Fruit fly (Drosophila melanogaster) whole organism, embryonic: ENCODE data around the gene Mst98Ca.

Experiments used
- ATbp ChIP-seq: fragments of 200-800 bp; sonication (Bioruptor generic); optimal IDR thresholded peaks from 2 replicates; lab custom pipeline; 2017; ENCODE audit warnings: missing biosample characterization, mild to moderate bottlenecking, missing genetic modification characterization, missing genetic modification reagents
- Abd-B ChIP-seq: fragments of 200-800 bp; sonication (Bioruptor generic); optimal IDR thresholded peaks from 2 replicates; lab custom pipeline; 2018; ENCODE audit warnings: missing biosample characterization, mild to moderate bottlenecking, missing genetic modification characterization, moderate library complexity
- B-H2 ChIP-seq: fragments of 200-800 bp; sonication (Bioruptor generic); optimal IDR thresholded peaks from 2 replicates; lab custom pipeline; 2018; ENCODE audit warnings: missing biosample characterization, mild to moderate bottlenecking, missing genetic modification characterization
- CG10462 ChIP-seq: fragments of 200-800 bp; sonication (Bioruptor generic); optimal IDR thresholded peaks from 2 replicates; lab custom pipeline; 2016; ENCODE audit warnings: missing biosample characterization, missing genetic modification characterization
- CG12299 ChIP-seq: fragments of 200-800 bp; sonication (Bioruptor generic); optimal IDR thresholded peaks from 2 replicates; lab custom pipeline; 2018; ENCODE audit warnings: missing biosample characterization, mild to moderate bottlenecking, missing genetic modification characterization
- CG13775 ChIP-seq: fragments of 200-800 bp; sonication (Bioruptor generic); optimal IDR thresholded peaks from 3 replicates; lab custom pipeline; 2017; ENCODE audit warnings: missing biosample characterization, mild to moderate bottlenecking, missing genetic modification characterization
- CG15479 ChIP-seq: fragments of 200-800 bp; sonication (Bioruptor generic); optimal IDR thresholded peaks from 3 replicates; lab custom pipeline; 2019; ENCODE audit warnings: missing biosample characterization, mild to moderate bottlenecking, missing genetic modification characterization, moderate library complexity
- CG16813 ChIP-seq: fragments of 200-800 bp; sonication (Bioruptor generic); IDR thresholded peaks from 3 replicates; pipeline ENCODE4 v1.3.6; 2022; ENCODE audit warnings: missing biosample characterization, missing genetic modification characterization; ENCODE audit not compliant: partially characterized antibody
- CG17361 ChIP-seq: fragments of 200-800 bp; sonication (Bioruptor generic); IDR thresholded peaks from 3 replicates; pipeline ENCODE4 v1.3.6; 2022; ENCODE audit warnings: missing biosample characterization, missing genetic modification characterization
- CG17385 ChIP-seq: fragments of 200-800 bp; sonication (Bioruptor generic); optimal IDR thresholded peaks from 3 replicates; lab custom pipeline; 2018; ENCODE audit warnings: missing biosample characterization, mild to moderate bottlenecking, missing genetic modification characterization
- CG17612 ChIP-seq: fragments of 200-800 bp; sonication (Bioruptor generic); IDR thresholded peaks from 2 replicates; pipeline ENCODE4 v1.3.6; 2022; ENCODE audit warnings: missing biosample characterization, missing genetic modification characterization
- CG17829 ChIP-seq: fragments of 200-800 bp; optimal IDR thresholded peaks from 2 replicates; lab custom pipeline; 2019; ENCODE audit warnings: missing biosample characterization, mild to moderate bottlenecking, missing genetic modification characterization, moderate library complexity
- CG1792 ChIP-seq: fragments of 200-800 bp; sonication (Bioruptor generic); optimal IDR thresholded peaks from 2 replicates; lab custom pipeline; 2016; ENCODE audit warnings: missing biosample characterization, missing genetic modification characterization
- CG2199 ChIP-seq: fragments of 200-800 bp; sonication (Bioruptor generic); IDR thresholded peaks from 3 replicates; pipeline ENCODE4 v1.3.6; 2022; ENCODE audit warnings: missing biosample characterization, missing genetic modification characterization
- CG2202 ChIP-seq: fragments of 200-800 bp; sonication (Bioruptor generic); optimal IDR thresholded peaks from 2 replicates; lab custom pipeline; 2018; ENCODE audit warnings: missing biosample characterization, mild to moderate bottlenecking, missing genetic modification characterization
- CG2875 ChIP-seq: fragments of 200-800 bp; sonication (Bioruptor generic); optimal IDR thresholded peaks from 2 replicates; lab custom pipeline; 2017; ENCODE audit warnings: missing biosample characterization, mild to moderate bottlenecking, missing genetic modification characterization, missing genetic modification reagents
- CG2889 ChIP-seq: fragments of 200-800 bp; sonication (Bioruptor generic); IDR thresholded peaks from 3 replicates; pipeline ENCODE4 v1.3.6; 2022; ENCODE audit warnings: missing biosample characterization, missing genetic modification characterization
- CG32532 ChIP-seq: fragments of 200-800 bp; sonication (Bioruptor generic); IDR thresholded peaks from 2 replicates; pipeline ENCODE4 v1.3.6; 2022; ENCODE audit warnings: missing biosample characterization, missing genetic modification characterization
- CG34376 ChIP-seq: fragments of 200-800 bp; sonication (Bioruptor generic); optimal IDR thresholded peaks from 2 replicates; lab custom pipeline; 2018; ENCODE audit warnings: missing biosample characterization, mild to moderate bottlenecking, missing genetic modification characterization
- CG4328 ChIP-seq: fragments of 200-800 bp; sonication (Bioruptor generic); optimal IDR thresholded peaks from 3 replicates; lab custom pipeline; 2017; ENCODE audit warnings: missing biosample characterization, missing genetic modification reagents, missing genetic modification characterization
- CG8478 ChIP-seq: fragments of >200 bp; optimal IDR thresholded peaks from 2 replicates; lab custom pipeline; 2018
- CG9215 ChIP-seq: fragments of 200-800 bp; sonication (Bioruptor generic); IDR thresholded peaks from 2 replicates; pipeline ENCODE4 v1.3.6; 2022; ENCODE audit warnings: missing biosample characterization, missing genetic modification characterization
- CG9727 ChIP-seq: fragments of 200-800 bp; sonication (Bioruptor generic); optimal IDR thresholded peaks from 3 replicates; lab custom pipeline; 2017; ENCODE audit warnings: missing biosample characterization, mild to moderate bottlenecking, missing genetic modification characterization
- CG9797 ChIP-seq: fragments of 200-800 bp; sonication (Bioruptor generic); optimal IDR thresholded peaks from 3 replicates; lab custom pipeline; 2018; ENCODE audit warnings: missing biosample characterization, mild to moderate bottlenecking, missing genetic modification characterization
- CrebB ChIP-seq: fragments of 200-800 bp; sonication (Bioruptor generic); optimal IDR thresholded peaks from 3 replicates; lab custom pipeline; 2018; ENCODE audit warnings: missing biosample characterization, mild to moderate bottlenecking, missing genetic modification characterization
- Dip2 ChIP-seq: fragments of 200-800 bp; sonication (Bioruptor generic); IDR thresholded peaks from 2 replicates; pipeline ENCODE4 v1.3.6; 2022; ENCODE audit warnings: missing biosample characterization, missing genetic modification characterization
- Gug ChIP-seq: fragments of 200-800 bp; sonication (Bioruptor generic); IDR thresholded peaks from 4 replicates; pipeline ENCODE4 v1.3.6; 2022; ENCODE audit warnings: missing biosample characterization, missing genetic modification characterization
- Hr39 ChIP-seq: fragments of >200 bp; optimal IDR thresholded peaks from 2 replicates; lab custom pipeline; 2017
- Kr ChIP-seq: fragments of 200-800 bp; sonication (Bioruptor generic); optimal IDR thresholded peaks from 2 replicates; lab custom pipeline; 2017; ENCODE audit warnings: missing biosample characterization, mild to moderate bottlenecking, missing genetic modification characterization
- Mad ChIP-seq: fragments of 200-800 bp; sonication (Bioruptor generic); optimal IDR thresholded peaks from 2 replicates; lab custom pipeline; 2016; ENCODE audit warnings: missing biosample characterization, missing genetic modification characterization
- al ChIP-seq: fragments of 200-800 bp; sonication (Bioruptor generic); IDR thresholded peaks from 2 replicates; pipeline ENCODE4 v1.3.6; 2022; ENCODE audit warnings: missing biosample characterization, missing genetic modification characterization
- amos ChIP-seq: fragments of 200-800 bp; sonication (Bioruptor generic); IDR thresholded peaks from 2 replicates; pipeline ENCODE4 v1.3.6; 2022; ENCODE audit warnings: missing biosample characterization, missing genetic modification characterization; ENCODE audit not compliant: partially characterized antibody
- chn ChIP-seq: fragments of 200-800 bp; sonication (Bioruptor generic); optimal IDR thresholded peaks from 2 replicates; lab custom pipeline; 2016; ENCODE audit warnings: missing biosample characterization, missing genetic modification characterization
- crol ChIP-seq: fragments of 200-800 bp; sonication (Bioruptor generic); IDR thresholded peaks from 2 replicates; pipeline ENCODE4 v1.3.6; 2022; ENCODE audit warnings: missing biosample characterization, missing genetic modification characterization
- dimm ChIP-seq: fragments of 200-800 bp; sonication (Bioruptor generic); IDR thresholded peaks from 2 replicates; pipeline ENCODE4 v1.3.6; 2022; ENCODE audit warnings: missing biosample characterization, missing genetic modification characterization
- ems ChIP-seq: fragments of 200-800 bp; sonication (Bioruptor generic); optimal IDR thresholded peaks from 3 replicates; lab custom pipeline; 2016; ENCODE audit warnings: missing biosample characterization, missing genetic modification characterization
- fd64A ChIP-seq: fragments of 200-800 bp; sonication (Bioruptor generic); optimal IDR thresholded peaks from 3 replicates; lab custom pipeline; 2018; ENCODE audit warnings: missing biosample characterization, mild to moderate bottlenecking, missing genetic modification characterization
- gfzf ChIP-seq: fragments of 200-800 bp; sonication (Bioruptor generic); optimal IDR thresholded peaks from 2 replicates; lab custom pipeline; 2016; ENCODE audit warnings: missing biosample characterization, mild to moderate bottlenecking, missing genetic modification characterization, moderate library complexity
- ham ChIP-seq: fragments of 200-800 bp; sonication (Bioruptor generic); IDR thresholded peaks from 2 replicates; pipeline ENCODE4 v1.3.6; 2022; ENCODE audit warnings: missing biosample characterization, missing genetic modification characterization
- kni ChIP-seq: fragments of 200-800 bp; sonication (Bioruptor generic); optimal IDR thresholded peaks from 3 replicates; lab custom pipeline; 2017; ENCODE audit warnings: mild to moderate bottlenecking, missing biosample characterization, missing genetic modification reagents, missing genetic modification characterization
- lmd ChIP-seq: fragments of 200-800 bp; sonication (Bioruptor generic); IDR thresholded peaks from 2 replicates; pipeline ENCODE4 v1.3.6; 2022; ENCODE audit warnings: missing biosample characterization, missing genetic modification characterization
- luna ChIP-seq: fragments of 200-800 bp; sonication (Bioruptor generic); optimal IDR thresholded peaks from 2 replicates; lab custom pipeline; 2016; ENCODE audit warnings: missing biosample characterization, missing genetic modification characterization
- psq ChIP-seq: fragments of 200-800 bp; sonication (Bioruptor generic); optimal IDR thresholded peaks from 2 replicates; lab custom pipeline; 2017; ENCODE audit warnings: missing biosample characterization, missing genetic modification characterization
- schlank ChIP-seq: fragments of 200-800 bp; sonication (Bioruptor generic); optimal IDR thresholded peaks from 2 replicates; lab custom pipeline; 2018; ENCODE audit warnings: missing biosample characterization, mild to moderate bottlenecking, missing genetic modification characterization
- sim ChIP-seq: fragments of 200-800 bp; sonication (Bioruptor generic); IDR thresholded peaks from 2 replicates; pipeline ENCODE4 v1.3.6; 2022; ENCODE audit warnings: missing biosample characterization, missing genetic modification characterization
- sima ChIP-seq: fragments of 200-800 bp; sonication (Bioruptor generic); optimal IDR thresholded peaks from 2 replicates; lab custom pipeline; 2016; ENCODE audit warnings: missing biosample characterization, missing genetic modification characterization
- tio ChIP-seq: fragments of 200-800 bp; sonication (Bioruptor generic); optimal IDR thresholded peaks from 2 replicates; lab custom pipeline; 2017; ENCODE audit warnings: missing biosample characterization, missing genetic modification characterization, inconsistent platforms
- tll ChIP-seq, 2 experiments: fragments of 200-800 bp in 1 of 2; fragments of >200 bp in 1 of 2; sonication (Bioruptor generic) in 1 of 2; optimal IDR thresholded peaks; 2 replicates each; lab custom pipeline; 2017 to 2019; ENCODE audit warnings: missing biosample characterization in 2 of 2, missing genetic modification characterization in 2 of 2, mild to moderate bottlenecking in 1 of 2, moderate library complexity in 1 of 2
- zfh2 ChIP-seq: fragments of 200-800 bp; sonication (Bioruptor generic); optimal IDR thresholded peaks from 2 replicates; lab custom pipeline; 2016; ENCODE audit warnings: missing biosample characterization, missing genetic modification characterization

Mst98Ca gene

dm6 chr3R:28339654-28340605, 48.8 kb downstream of the Mst98Ca start, which contains the start of the genes Gfat2 and Moca-cyp (continued):
- TF ChIP-seq B-H2 (GFP tag; lab: Kevin White, UChicago) (peak; percentile 63), fd64A (no peak), CG9215 (peak; percentile 32; the same call in 1 of the 2 replicates), CG17385 (GFP tag; lab: Kevin White, UChicago) (peak; percentile 54), CG17829 (peak; percentile 77), Kr (GFP tag; lab: Kevin White, UChicago) (no peak), CG8478 (no peak), sima (GFP tag; lab: Kevin White, UChicago) (no peak), chn (GFP tag; lab: Kevin White, UChicago) (peak; percentile 37), CG34376 (GFP tag; lab: Kevin White, UChicago) (peak; percentile 40), gfzf (peak; percentile 21), CrebB (tag; lab: Kevin White, UChicago) (peak; percentile 46), CG4328 (GFP tag; lab: Kevin White, UChicago) (peak; percentile 37), crol (peak; percentile 49; the same call in 1 of the 2 replicates), CG17612 (GFP tag; lab: Robert Waterston, UW) (no peak), CG16813 (GFP tag; lab: Robert Waterston, UW) (peak; percentile 73), al (GFP tag; lab: Robert Waterston, UW) (peak; percentile 40), CG10462 (GFP tag; lab: Kevin White, UChicago) (no peak), tll (GFP tag; optimal IDR thresholded peaks at IDR 0.05; lab: Kevin White, UChicago) (no peak), ham (GFP tag; lab: Robert Waterston, UW) (no peak), Mad (GFP tag; lab: Kevin White, UChicago) (peak; percentile 52), Dip2 (GFP tag; lab: Robert Waterston, UW) (no peak), CG2202 (peak; percentile 39), CG32532 (GFP tag; lab: Robert Waterston, UW) (peak; percentile 68), CG13775 (GFP tag; lab: Kevin White, UChicago) (peak; percentile 77), CG9797 (peak; percentile 79), dimm (GFP tag; lab: Robert Waterston, UW) (no peak), ATbp (GFP tag; lab: Kevin White, UChicago) (peak; percentile 41), amos (GFP tag; lab: Robert Waterston, UW) (peak; percentile 77), CG15479 (peak; percentile 58), CG17361 (GFP tag; lab: Robert Waterston, UW) (peak; percentile 86), zfh2 (GFP tag; lab: Kevin White, UChicago) (peak; percentile 45), psq (no peak), tio (GFP tag; lab: Kevin White, UChicago) (no peak), Gug (GFP tag; lab: Robert Waterston, UW) (peak; percentile 36; the same call in 1 of the 4 replicates), CG12299 (tag; lab: Kevin White, UChicago) (no peak), lmd (GFP tag; lab: Robert Waterston, UW) (peak; percentile 69), CG2875 (GFP tag; lab: Kevin White, UChicago) (peak; percentile 35), CG1792 (GFP tag; lab: Kevin White, UChicago) (no peak), luna (GFP tag; lab: Kevin White, UChicago) (no peak), CG9727 (peak; percentile 75), kni (GFP tag; lab: Kevin White, UChicago) (peak; percentile 42), schlank (tag; lab: Kevin White, UChicago) (no peak), CG2889 (GFP tag; lab: Robert Waterston, UW) (0 out of 3 replicates have a peak, but pooled peaks have one; percentile 29), sim (GFP tag; lab: Robert Waterston, UW) (no peak), ems (peak; percentile 6), Abd-B (GFP tag; lab: Kevin White, UChicago) (peak; percentile 56), Hr39 (no peak), CG2199 (GFP tag; lab: Robert Waterston, UW) (0 out of 3 replicates have a peak, but pooled peaks have one; percentile 34)
